In genomic region chr2L:2380805-2381204, dm6 we compare ENCODE assay signal across 1 fruit fly cellular context.
TF ChIP-seq lines count a peak whose summit lies in the region.

Gene Eogt, plus strand, starts transcription at chr2L:2381097.

TF ChIP-seq in whole organism, embryonic, 481 proteins besides CTCF, POLR2A, EP300 and RAD21 (continued from another document):
- TF ChIP-seq ap (GFP tag; IDR thresholded peaks at IDR 0.05; lab: Robert Waterston, UW) (peak; percentile 96), danr (GFP tag; IDR thresholded peaks at IDR 0.05; lab: Robert Waterston, UW) (peak; percentile 95), grau (tag; optimal IDR thresholded peaks at IDR 0.05; lab: Kevin White, UChicago) (peak; percentile 94), Myb (GFP tag; optimal IDR thresholded peaks at IDR 0.05; lab: Kevin White, UChicago) (peak; percentile 95), Oli (tag; optimal IDR thresholded peaks at IDR 0.05; lab: Kevin White, UChicago) (peak; percentile 93), shn (GFP tag; optimal IDR thresholded peaks at IDR 0.05; lab: Kevin White, UChicago) (peak; percentile 57), CrebB (tag; optimal IDR thresholded peaks at IDR 0.05; lab: Kevin White, UChicago) (peak; percentile 91), Stat92E (GFP tag; optimal IDR thresholded peaks at IDR 0.05; lab: Kevin White, UChicago) (peak in 1 of 3 experiments; percentile 79), CG4404 (GFP tag; IDR thresholded peaks at IDR 0.05; lab: Robert Waterston, UW) (peak; percentile 96), CG10543 (GFP tag; optimal IDR thresholded peaks at IDR 0.05; lab: Kevin White, UChicago) (peak; percentile 44), Ets97D (GFP tag; optimal IDR thresholded peaks at IDR 0.05; lab: Kevin White, UChicago) (peak; percentile 45), CG17568 (GFP tag; optimal IDR thresholded peaks at IDR 0.05; lab: Kevin White, UChicago) (no peak), yki (optimal IDR thresholded peaks at IDR 0.05; lab: Kevin White, UChicago) (no peak), CG6175 (GFP tag; IDR thresholded peaks at IDR 0.05; lab: Robert Waterston, UW) (peak; percentile 90), Atf-2 (GFP tag; optimal IDR thresholded peaks at IDR 0.05; lab: Kevin White, UChicago) (peak; percentile 65), CG6654 (GFP tag; optimal IDR thresholded peaks at IDR 0.05; lab: Kevin White, UChicago) (peak; percentile 70), CG31388 (GFP tag; optimal IDR thresholded peaks at IDR 0.05; lab: Kevin White, UChicago) (peak; percentile 67), dan (GFP tag; IDR thresholded peaks at IDR 0.05; lab: Robert Waterston, UW) (peak; percentile 89), BtbVII (GFP tag; optimal IDR thresholded peaks at IDR 0.05; lab: Kevin White, UChicago) (peak; percentile 67), stwl (tag; optimal IDR thresholded peaks at IDR 0.05; lab: Kevin White, UChicago) (peak; percentile 72), CG14710 (tag; optimal IDR thresholded peaks at IDR 0.05; lab: Kevin White, UChicago) (peak; percentile 93), wdn (GFP tag; IDR thresholded peaks at IDR 0.05; lab: Robert Waterston, UW) (peak; percentile 93), ase (GFP tag; IDR thresholded peaks at IDR 0.05; lab: Robert Waterston, UW) (peak; percentile 96), NFAT (GFP tag; IDR thresholded peaks at IDR 0.05; lab: Robert Waterston, UW) (peak; percentile 95), Hr3 (GFP tag; optimal IDR thresholded peaks at IDR 0.05; lab: Kevin White, UChicago) (peak; percentile 94), CG10959 (GFP tag; IDR thresholded peaks at IDR 0.05; lab: Robert Waterston, UW) (peak; percentile 97), sim (GFP tag; IDR thresholded peaks at IDR 0.05; lab: Robert Waterston, UW) (peak; percentile 92), B-H2 (GFP tag; optimal IDR thresholded peaks at IDR 0.05; lab: Kevin White, UChicago) (peak; percentile 77), org-1 (GFP tag; optimal IDR thresholded peaks at IDR 0.05; lab: Kevin White, UChicago) (peak; percentile 83), CG4282 (GFP tag; optimal IDR thresholded peaks at IDR 0.05; lab: Kevin White, UChicago) (no peak), E2f1 (GFP tag; IDR thresholded peaks at IDR 0.05; lab: Robert Waterston, UW) (peak; percentile 98), sens (GFP tag; lab: Kevin White, UChicago) (peak; percentile 97), CG18619 (GFP tag; optimal IDR thresholded peaks at IDR 0.05; lab: Kevin White, UChicago) (peak; percentile 88), CG1602 (GFP tag; optimal IDR thresholded peaks at IDR 0.05; lab: Kevin White, UChicago) (peak; percentile 95), schlank (tag; optimal IDR thresholded peaks at IDR 0.05; lab: Kevin White, UChicago) (peak; percentile 78)
